Worm (Caenorhabditis elegans): ENCODE data around the gene cid-1.

DNA sequence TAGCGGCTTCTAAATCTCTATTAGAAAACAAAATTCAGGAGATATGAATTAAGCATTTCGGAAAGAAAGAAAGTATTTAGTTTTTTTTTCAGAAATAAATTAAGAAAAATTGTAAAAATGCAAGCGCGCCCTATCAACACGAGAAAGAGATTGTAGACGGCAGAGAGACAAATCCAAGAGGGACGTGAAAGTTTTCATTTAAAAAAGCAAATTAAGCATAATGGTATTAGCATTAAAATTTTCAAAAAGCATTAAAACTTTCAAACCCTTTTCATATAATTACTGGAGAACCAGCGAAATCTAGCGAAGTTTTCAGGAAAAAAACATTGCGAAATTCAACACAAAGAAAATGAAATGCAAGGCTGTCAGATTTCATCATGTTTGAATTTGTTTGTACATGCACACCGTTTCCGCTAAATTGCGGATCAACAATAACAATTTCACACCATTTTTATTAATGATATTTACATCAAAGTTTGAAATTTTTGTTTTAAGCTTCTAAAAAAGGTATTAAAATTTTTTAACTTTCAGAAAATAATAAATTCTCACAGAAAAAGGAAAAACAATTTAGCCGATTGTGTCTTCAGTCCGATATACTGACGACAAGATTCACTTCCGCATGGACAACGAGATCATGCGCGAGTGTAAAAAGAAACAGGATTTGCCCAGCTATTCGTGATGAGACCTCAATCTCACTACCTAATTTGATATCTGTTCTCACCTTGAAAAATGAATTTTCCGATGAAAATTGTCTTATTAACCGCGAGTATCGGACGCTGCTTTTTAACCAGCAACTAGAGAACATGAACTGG lies 10.7 kb upstream of the cid-1 start, which contains the start of gene gars-1:
- no peak for TF ChIP-seq zag-1 (tag; optimal IDR thresholded peaks at IDR 0.05)
- TF ChIP-seq unc-62 (GFP tag; optimal IDR thresholded peaks at IDR 0.05) = no peak
- TF ChIP-seq ceh-82 (tag; optimal IDR thresholded peaks at IDR 0.05) = no peak
- peak; percentile 75 for TF ChIP-seq ama-1 (optimal IDR thresholded peaks at IDR 0.05)
- peak; percentile 37 for TF ChIP-seq lin-15B (tag; optimal IDR thresholded peaks at IDR 0.05)
- no peak for TF ChIP-seq nhr-237 (tag; optimal IDR thresholded peaks at IDR 0.05)
- TF ChIP-seq nhr-23 (tag; optimal IDR thresholded peaks at IDR 0.05) = no peak
- no peak for TF ChIP-seq egl-27 (tag; optimal IDR thresholded peaks at IDR 0.05)

All from whole organism, L3 larva.